Worm (Caenorhabditis elegans) whole organism, L2 larva: ENCODE measurements around the gene T08G2.2.

Source experiments
- C34F6.9 ChIP-seq: fragments of 150-350 bp; optimal IDR thresholded peaks from 2 replicates; lab custom pipeline; 2014; ENCODE audit warnings: missing biosample characterization, missing genetic modification characterization
- aly-2 ChIP-seq: fragments of 150-350 bp; optimal IDR thresholded peaks from 2 replicates; lab custom pipeline; 2014; ENCODE audit warnings: missing biosample characterization, missing genetic modification characterization
- ceh-16 ChIP-seq: fragments of 150-350 bp; optimal IDR thresholded peaks from 2 replicates; lab custom pipeline; 2014; ENCODE audit warnings: missing biosample characterization, missing genetic modification characterization
- nhr-25 ChIP-seq: fragments of 150-350 bp; sonication (generic microtip); optimal IDR thresholded peaks from 3 replicates; lab custom pipeline; 2014; ENCODE audit warnings: missing biosample characterization, missing genetic modification characterization
- skn-1 ChIP-seq: sonication (generic microtip); optimal IDR thresholded peaks from 2 replicates; lab custom pipeline; 2017; ENCODE audit warnings: missing biosample characterization, missing genetic modification characterization
- ztf-11 ChIP-seq: sonication (generic microtip); optimal IDR thresholded peaks from 2 replicates; lab custom pipeline; 2017; ENCODE audit warnings: missing biosample characterization, missing genetic modification characterization

DNA sequence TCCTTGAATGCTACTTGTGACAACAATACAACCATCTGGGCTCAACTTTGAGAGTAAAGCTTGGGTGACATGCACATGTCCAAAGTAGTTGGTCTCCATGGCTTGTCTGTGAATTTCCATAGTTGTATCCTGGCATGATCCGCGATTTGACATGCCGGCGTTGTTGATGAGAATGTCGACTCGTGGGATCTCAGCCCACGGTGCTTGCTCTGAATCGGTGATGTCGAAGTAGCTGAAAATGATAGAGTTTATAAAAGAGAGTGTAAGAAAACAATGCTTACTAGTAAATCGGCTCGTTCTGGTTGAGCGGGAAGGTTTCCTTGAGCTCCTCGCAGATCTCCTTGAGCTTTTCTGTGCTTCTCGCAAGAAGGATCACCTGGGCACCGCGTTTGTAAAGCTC, 25.8 kb upstream of the T08G2.2 start:
- TF ChIP-seq ceh-16 (tag; lab: Kevin White, UChicago) (no peak), ztf-11 (tag; lab: Kevin White, UChicago) (no peak), nhr-25 (tag; lab: Kevin White, UChicago) (no peak), C34F6.9 (tag; lab: Kevin White, UChicago) (no peak), aly-2 (tag; lab: Kevin White, UChicago) (no peak), skn-1 (no peak)
